Fruit fly (Drosophila melanogaster): ENCODE results near the gene Zif.
A peak's percentile ranks its signal among the peaks of the same experiment; 100 is the strongest.

Zif gene

dm6 chr3R:6419103-6419502 lies 37.8 kb upstream of the Zif start:
- TF ChIP-seq Sp1 (GFP tag; optimal IDR thresholded peaks at IDR 0.05) = no peak
- TF ChIP-seq usp (GFP tag; optimal IDR thresholded peaks at IDR 0.05) = no peak
- no peak for TF ChIP-seq CG9705 (GFP tag; optimal IDR thresholded peaks at IDR 0.05)
- TF ChIP-seq brk (GFP tag; optimal IDR thresholded peaks at IDR 0.05) = no peak
- no peak for TF ChIP-seq dsf (GFP tag; optimal IDR thresholded peaks at IDR 0.05; ENCODE audit: borderline replicate concordance)
- TF ChIP-seq dl (GFP tag; optimal IDR thresholded peaks at IDR 0.05; ENCODE audit: insufficient read depth in 1 of 2, partially characterized antibody in 2 of 2) = no peak
- no peak for TF ChIP-seq psq (GFP tag; optimal IDR thresholded peaks at IDR 0.05)
- TF ChIP-seq Hr83 (GFP tag; optimal IDR thresholded peaks at IDR 0.05; ENCODE audit: poor library complexity, severe bottlenecking) = no peak
- TF ChIP-seq CrebA (GFP tag; optimal IDR thresholded peaks at IDR 0.05; ENCODE audit: borderline replicate concordance) = no peak
- TF ChIP-seq rgr (GFP tag; optimal IDR thresholded peaks at IDR 0.05) = no peak
- no peak for TF ChIP-seq tai (GFP tag; optimal IDR thresholded peaks at IDR 0.05)
- no peak for TF ChIP-seq GATAd (GFP tag; optimal IDR thresholded peaks at IDR 0.05)
- no peak for TF ChIP-seq Rel (GFP tag; optimal IDR thresholded peaks at IDR 0.05)
- TF ChIP-seq Rel (tag; optimal IDR thresholded peaks at IDR 0.05) = no peak
- TF ChIP-seq N (GFP tag; optimal IDR thresholded peaks at IDR 0.05) = no peak
- no peak for TF ChIP-seq sv (GFP tag; optimal IDR thresholded peaks at IDR 0.05)
- TF ChIP-seq jim (GFP tag; optimal IDR thresholded peaks at IDR 0.05) = no peak
- no peak for TF ChIP-seq pan (optimal IDR thresholded peaks at IDR 0.05)
- no peak for TF ChIP-seq woc (GFP tag; optimal IDR thresholded peaks at IDR 0.05)
- TF ChIP-seq ey (GFP tag; optimal IDR thresholded peaks at IDR 0.05) = no peak

DNA sequence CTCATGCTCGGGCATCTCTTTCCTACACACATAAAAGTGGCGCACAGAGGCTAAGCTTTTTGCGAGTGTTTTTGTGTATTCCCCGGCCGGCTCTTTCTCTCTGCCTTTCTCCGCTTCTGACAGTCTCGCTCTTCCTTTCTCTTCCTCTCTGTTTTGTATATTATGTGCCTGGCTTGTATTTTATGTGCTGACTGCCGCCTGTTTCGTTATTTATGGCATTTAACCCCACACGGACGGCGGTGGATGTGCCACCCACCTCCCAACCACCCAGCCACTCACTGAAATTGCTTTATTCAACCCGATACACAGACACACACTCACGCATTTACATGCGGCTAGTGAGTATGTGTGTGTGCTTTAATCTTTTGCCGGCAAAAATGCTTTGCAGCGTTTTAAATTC lies 36.9 kb upstream of the Zif start:
- TF ChIP-seq dl (GFP tag; optimal IDR thresholded peaks at IDR 0.05; ENCODE audit: insufficient read depth in 1 of 2, partially characterized antibody in 2 of 2) = peak in 1 of 2 experiments; percentile 11
- TF ChIP-seq Hr78 (GFP tag; optimal IDR thresholded peaks at IDR 0.05) = no peak
- TF ChIP-seq psq (GFP tag; optimal IDR thresholded peaks at IDR 0.05) = peak; percentile 31
- TF ChIP-seq Hr83 (GFP tag; optimal IDR thresholded peaks at IDR 0.05; ENCODE audit: poor library complexity, severe bottlenecking) = peak; percentile 14

DNA sequence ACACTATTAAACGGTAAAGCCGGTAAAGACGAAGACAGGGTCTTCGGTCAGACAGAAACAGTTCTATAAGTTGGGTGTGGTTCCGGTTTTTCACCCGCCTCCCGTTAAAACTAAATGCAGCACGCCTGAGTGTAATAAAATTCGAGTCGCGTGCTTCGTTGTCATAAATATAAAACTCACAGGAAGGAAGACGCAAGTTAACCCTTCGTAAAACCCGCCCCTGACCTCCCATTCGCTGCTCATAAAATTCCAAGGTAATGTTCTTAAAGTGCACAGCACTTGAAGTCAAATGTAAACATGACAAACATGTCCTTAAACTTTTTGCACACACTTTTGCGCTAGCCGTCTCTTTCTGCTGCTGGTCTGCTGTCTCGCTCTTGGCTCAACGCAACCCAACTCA lies 35.6 kb upstream of the Zif start:
- TF ChIP-seq h (GFP tag; optimal IDR thresholded peaks at IDR 0.05) (no peak), CG32264 (GFP tag; optimal IDR thresholded peaks at IDR 0.05) (no peak), dmrt93B (GFP tag; optimal IDR thresholded peaks at IDR 0.05) (no peak), dsf (GFP tag; optimal IDR thresholded peaks at IDR 0.05; ENCODE audit: borderline replicate concordance) (no peak), OdsH (GFP tag; optimal IDR thresholded peaks at IDR 0.05) (no peak), brk (GFP tag; optimal IDR thresholded peaks at IDR 0.05) (no peak), fru (GFP tag; optimal IDR thresholded peaks at IDR 0.05) (no peak), Rel (GFP tag; optimal IDR thresholded peaks at IDR 0.05) (no peak), Rel (tag; optimal IDR thresholded peaks at IDR 0.05) (no peak), CG9705 (GFP tag; optimal IDR thresholded peaks at IDR 0.05) (no peak), Jra (GFP tag; optimal IDR thresholded peaks at IDR 0.05) (no peak), Hr83 (GFP tag; optimal IDR thresholded peaks at IDR 0.05; ENCODE audit: poor library complexity, severe bottlenecking) (no peak), sage (GFP tag; optimal IDR thresholded peaks at IDR 0.05) (no peak), Hr78 (GFP tag; optimal IDR thresholded peaks at IDR 0.05) (no peak), usp (GFP tag; optimal IDR thresholded peaks at IDR 0.05) (no peak), Sp1 (GFP tag; optimal IDR thresholded peaks at IDR 0.05) (no peak), jim (GFP tag; optimal IDR thresholded peaks at IDR 0.05) (no peak), Dfd (GFP tag; optimal IDR thresholded peaks at IDR 0.05) (no peak), GATAd (GFP tag; optimal IDR thresholded peaks at IDR 0.05) (no peak)

DNA sequence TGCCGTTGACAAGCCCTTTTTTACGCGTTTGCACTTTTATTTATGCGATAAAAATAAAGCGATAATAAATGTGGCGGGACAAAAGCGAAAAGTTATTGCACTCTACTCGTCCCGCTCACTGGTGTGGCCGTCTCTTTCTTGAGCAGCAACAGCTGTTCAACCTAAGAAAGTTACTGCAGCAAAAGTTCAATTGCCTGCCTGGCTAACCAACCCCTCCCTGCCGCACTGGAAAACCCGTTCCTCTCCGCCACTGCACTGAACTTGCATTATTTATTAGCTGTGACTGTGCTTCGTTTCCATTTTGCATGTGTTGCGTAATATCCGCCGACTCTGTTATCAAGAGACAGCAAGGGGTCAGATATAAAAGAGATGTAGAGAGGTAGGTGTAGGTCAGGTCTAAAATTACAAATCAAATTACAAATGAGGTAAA lies 35.2 kb upstream of the Zif start:
- TF ChIP-seq rgr (GFP tag; optimal IDR thresholded peaks at IDR 0.05) = peak; percentile 11
- TF ChIP-seq dmrt93B (GFP tag; optimal IDR thresholded peaks at IDR 0.05) = no peak
- no peak for TF ChIP-seq Myc (optimal IDR thresholded peaks at IDR 0.05)
- peak; percentile 59 for TF ChIP-seq CrebA (GFP tag; optimal IDR thresholded peaks at IDR 0.05; ENCODE audit: borderline replicate concordance)
- TF ChIP-seq foxo (GFP tag; optimal IDR thresholded peaks at IDR 0.05) = no peak
- TF ChIP-seq Vsx2 (GFP tag; optimal IDR thresholded peaks at IDR 0.05; ENCODE audit: partially characterized antibody) = no peak
- TF ChIP-seq Hnf4 (GFP tag; optimal IDR thresholded peaks at IDR 0.05) = no peak
- TF ChIP-seq Hr83 (GFP tag; optimal IDR thresholded peaks at IDR 0.05; ENCODE audit: poor library complexity, severe bottlenecking) = peak; percentile 49
- TF ChIP-seq ey (GFP tag; optimal IDR thresholded peaks at IDR 0.05) = no peak
- TF ChIP-seq jim (GFP tag; optimal IDR thresholded peaks at IDR 0.05) = no peak
- peak; percentile 43 for TF ChIP-seq brk (GFP tag; optimal IDR thresholded peaks at IDR 0.05)
- peak; percentile 38 for TF ChIP-seq psq (GFP tag; optimal IDR thresholded peaks at IDR 0.05)
- no peak for TF ChIP-seq Dfd (GFP tag; optimal IDR thresholded peaks at IDR 0.05)
- no peak for TF ChIP-seq Mio (GFP tag; optimal IDR thresholded peaks at IDR 0.05)
- no peak for TF ChIP-seq tai (GFP tag; optimal IDR thresholded peaks at IDR 0.05)
- TF ChIP-seq Dif (GFP tag; optimal IDR thresholded peaks at IDR 0.05; ENCODE audit: partially characterized antibody) = no peak
- no peak for TF ChIP-seq Abd-B (GFP tag; optimal IDR thresholded peaks at IDR 0.05)
- no peak for TF ChIP-seq Jra (GFP tag; optimal IDR thresholded peaks at IDR 0.05)
- TF ChIP-seq Hr78 (GFP tag; optimal IDR thresholded peaks at IDR 0.05) = no peak
- no peak for TF ChIP-seq sage (GFP tag; optimal IDR thresholded peaks at IDR 0.05)
- no peak for TF ChIP-seq GATAd (GFP tag; optimal IDR thresholded peaks at IDR 0.05)
- no peak for TF ChIP-seq dsf (GFP tag; optimal IDR thresholded peaks at IDR 0.05; ENCODE audit: borderline replicate concordance)
- TF ChIP-seq dl (GFP tag; optimal IDR thresholded peaks at IDR 0.05; ENCODE audit: insufficient read depth in 1 of 2, partially characterized antibody in 2 of 2) = no peak
- TF ChIP-seq pan (optimal IDR thresholded peaks at IDR 0.05) = no peak
- peak; percentile 27 for TF ChIP-seq HLH106 (tag; optimal IDR thresholded peaks at IDR 0.05)
- TF ChIP-seq Rel (GFP tag; optimal IDR thresholded peaks at IDR 0.05) = no peak
- TF ChIP-seq Rel (tag; optimal IDR thresholded peaks at IDR 0.05) = no peak
- peak; percentile 36 for TF ChIP-seq fru (GFP tag; optimal IDR thresholded peaks at IDR 0.05)
- TF ChIP-seq Sp1 (GFP tag; optimal IDR thresholded peaks at IDR 0.05) = no peak
- TF ChIP-seq usp (GFP tag; optimal IDR thresholded peaks at IDR 0.05) = no peak
- TF ChIP-seq lola (GFP tag; optimal IDR thresholded peaks at IDR 0.05) = no peak
- TF ChIP-seq woc (GFP tag; optimal IDR thresholded peaks at IDR 0.05) = no peak
- TF ChIP-seq br (GFP tag; optimal IDR thresholded peaks at IDR 0.05) = no peak
- TF ChIP-seq OdsH (GFP tag; optimal IDR thresholded peaks at IDR 0.05) = no peak
- peak; percentile 18 for TF ChIP-seq h (GFP tag; optimal IDR thresholded peaks at IDR 0.05)
